Worm (Caenorhabditis elegans) whole organism, midembryonic: ENCODE data around the gene ZK616.3.

ENCODE experiments used
- T22C8.4 ChIP-seq: fragments of 200-800 bp; sonication (Bioruptor generic); IDR thresholded peaks from 2 replicates; pipeline ENCODE4 v1.3.6; 2022; ENCODE audit warnings: missing genetic modification characterization, missing compliant biosample characterization
- cog-1 ChIP-seq: sonication (generic microtip); optimal IDR thresholded peaks from 2 replicates; lab custom pipeline; 2016; ENCODE audit warnings: missing genetic modification characterization, missing compliant biosample characterization
- flt-1 ChIP-seq: fragments of 200-800 bp; sonication (Bioruptor generic); IDR thresholded peaks from 2 replicates; pipeline ENCODE4 v1.3.6; 2022; ENCODE audit warnings: missing genetic modification characterization, missing compliant biosample characterization
- klf-2 ChIP-seq: fragments of 200-800 bp; sonication (Bioruptor generic); conservative IDR thresholded peaks from 2 replicates; pipeline ENCODE4 v1.3.6; 2022; ENCODE audit warnings: missing genetic modification reagents, missing genetic modification characterization, missing compliant biosample characterization
- med-1 ChIP-seq: sonication (generic microtip); optimal IDR thresholded peaks from 2 replicates; lab custom pipeline; 2017; ENCODE audit warnings: missing genetic modification characterization, mild to moderate bottlenecking, missing compliant biosample characterization, antibody characterized with exemption, missing genetic modification reagents; ENCODE audit not compliant: insufficient read depth
- ref-1 ChIP-seq: fragments of 200-800 bp; sonication (Bioruptor generic); conservative IDR thresholded peaks from 2 replicates; pipeline ENCODE4 v1.3.6; 2022; ENCODE audit warnings: missing genetic modification reagents, missing genetic modification characterization, missing compliant biosample characterization
- tab-1 ChIP-seq: fragments of 200-800 bp; sonication (Bioruptor generic); IDR thresholded peaks from 2 replicates; pipeline ENCODE4 v1.3.6; 2022; ENCODE audit warnings: missing genetic modification characterization, missing compliant biosample characterization
- ztf-29 ChIP-seq: fragments of 200-800 bp; sonication (Bioruptor generic); IDR thresholded peaks from 2 replicates; pipeline ENCODE4 v1.3.6; 2022; ENCODE audit warnings: missing genetic modification reagents, missing genetic modification characterization, missing compliant biosample characterization

- TF ChIP-seq ztf-29 (GFP tag; lab: Robert Waterston, UW) (no peak), tab-1 (GFP tag; lab: Robert Waterston, UW) (no peak), T22C8.4 (GFP tag; lab: Robert Waterston, UW) (no peak), flt-1 (no peak), cog-1 (tag; lab: Kevin White, UChicago) (no peak), med-1 (no peak), ref-1 (GFP tag; lab: Robert Waterston, UW) (no peak), klf-2 (GFP tag; lab: Robert Waterston, UW) (no peak)
These were observed 22.3 kb downstream of the ZK616.3 start, which contains the start of gene ehn-3 for ce11 chrIV:5419122-5419521.
